Fruit fly (Drosophila melanogaster) whole organism, embryonic: ENCODE data around the gene pxb.

Experiments
- Antp ChIP-seq: fragments of 200-800 bp; sonication (Bioruptor generic); optimal IDR thresholded peaks from 3 replicates; lab custom pipeline; 2016; ENCODE audit warnings: missing biosample characterization, missing genetic modification characterization
- Atf-2 ChIP-seq: fragments of 200-800 bp; sonication (Bioruptor generic); optimal IDR thresholded peaks from 2 replicates; lab custom pipeline; 2016; ENCODE audit warnings: missing biosample characterization, missing genetic modification characterization
- BtbVII ChIP-seq: fragments of 200-800 bp; sonication (Bioruptor generic); optimal IDR thresholded peaks from 3 replicates; lab custom pipeline; 2017; ENCODE audit warnings: missing biosample characterization, mild to moderate bottlenecking, missing genetic modification characterization
- Bteb2 ChIP-seq: fragments of 200-800 bp; sonication (Bioruptor generic); optimal IDR thresholded peaks from 2 replicates; lab custom pipeline; 2016; ENCODE audit warnings: missing biosample characterization, missing genetic modification characterization
- C15 ChIP-seq: fragments of 200-800 bp; sonication (Bioruptor generic); IDR thresholded peaks from 3 replicates; pipeline ENCODE4 v1.3.6; 2022; ENCODE audit warnings: missing biosample characterization, missing genetic modification characterization
- CG10147 ChIP-seq: fragments of 200-800 bp; sonication (Bioruptor generic); optimal IDR thresholded peaks from 2 replicates; lab custom pipeline; 2019; ENCODE audit warnings: missing biosample characterization, mild to moderate bottlenecking, missing genetic modification characterization, moderate library complexity
- CG10267 ChIP-seq: fragments of 200-800 bp; sonication (Bioruptor generic); optimal IDR thresholded peaks from 2 replicates; lab custom pipeline; 2018; ENCODE audit warnings: missing biosample characterization, mild to moderate bottlenecking, missing genetic modification characterization, moderate library complexity
- CG10462 ChIP-seq: fragments of 200-800 bp; sonication (Bioruptor generic); optimal IDR thresholded peaks from 2 replicates; lab custom pipeline; 2016; ENCODE audit warnings: missing biosample characterization, missing genetic modification characterization
- CG12236 ChIP-seq: fragments of 200-800 bp; sonication (Bioruptor generic); optimal IDR thresholded peaks from 2 replicates; lab custom pipeline; 2016; ENCODE audit warnings: missing biosample characterization, missing genetic modification characterization
- CG12744 ChIP-seq: fragments of 200-800 bp; sonication (Bioruptor generic); optimal IDR thresholded peaks from 2 replicates; lab custom pipeline; 2016; ENCODE audit warnings: missing biosample characterization, missing genetic modification characterization
- CG13624 ChIP-seq: fragments of 200-800 bp; sonication (Bioruptor generic); optimal IDR thresholded peaks from 2 replicates; lab custom pipeline; 2016; ENCODE audit warnings: missing biosample characterization, missing genetic modification characterization
- CG14965 ChIP-seq: fragments of 200-800 bp; sonication (Bioruptor generic); optimal IDR thresholded peaks from 2 replicates; lab custom pipeline; 2016; ENCODE audit warnings: missing biosample characterization, missing genetic modification characterization, borderline replicate concordance
- CG17359 ChIP-seq: fragments of 200-800 bp; sonication (Bioruptor generic); optimal IDR thresholded peaks from 3 replicates; lab custom pipeline; 2018; ENCODE audit warnings: missing biosample characterization, mild to moderate bottlenecking, missing genetic modification characterization, moderate library complexity
- CG18599 ChIP-seq: fragments of 200-800 bp; sonication (Bioruptor generic); optimal IDR thresholded peaks from 3 replicates; lab custom pipeline; 2017; ENCODE audit warnings: missing biosample characterization, missing genetic modification characterization, mild to moderate bottlenecking, moderate library complexity, missing genetic modification reagents
- CG30020 ChIP-seq: fragments of 200-800 bp; optimal IDR thresholded peaks from 2 replicates; lab custom pipeline; 2019; ENCODE audit warnings: missing biosample characterization, mild to moderate bottlenecking, missing genetic modification characterization, moderate library complexity
- CG3726 ChIP-seq: fragments of 200-800 bp; sonication (Bioruptor generic); IDR thresholded peaks from 3 replicates; pipeline ENCODE4, ENCODE4 v1.3.6; 2022; ENCODE audit warnings: missing biosample characterization, missing genetic modification characterization
- CG4360 ChIP-seq: fragments of 200-800 bp; sonication (Bioruptor generic); IDR thresholded peaks from 2 replicates; pipeline ENCODE4 v1.3.6; 2022; ENCODE audit warnings: missing biosample characterization, missing genetic modification characterization
- CG4424 ChIP-seq: fragments of 200-800 bp; sonication (Bioruptor generic); optimal IDR thresholded peaks from 3 replicates; lab custom pipeline; 2016; ENCODE audit warnings: missing biosample characterization, missing genetic modification characterization
- CG6683 ChIP-seq: fragments of 200-800 bp; sonication (Bioruptor generic); optimal IDR thresholded peaks from 2 replicates; lab custom pipeline; 2017; ENCODE audit warnings: missing biosample characterization, mild to moderate bottlenecking, missing genetic modification characterization, missing genetic modification reagents
- CG7963 ChIP-seq: fragments of 200-800 bp; sonication (Bioruptor generic); IDR thresholded peaks from 3 replicates; pipeline ENCODE4 v1.3.6; 2022; ENCODE audit warnings: missing biosample characterization, missing genetic modification characterization; ENCODE audit not compliant: partially characterized antibody
- CG8924 ChIP-seq: fragments of 200-800 bp; optimal IDR thresholded peaks from 3 replicates; lab custom pipeline; 2019; ENCODE audit warnings: missing biosample characterization, mild to moderate bottlenecking, missing genetic modification characterization, moderate library complexity
- CG9932 ChIP-seq: fragments of 200-800 bp; sonication (Bioruptor generic); IDR thresholded peaks from 2 replicates; pipeline ENCODE4 v1.3.6; 2022; ENCODE audit warnings: missing biosample characterization, missing genetic modification characterization
- Dad ChIP-seq: fragments of 200-800 bp; sonication (Bioruptor generic); optimal IDR thresholded peaks from 3 replicates; lab custom pipeline; 2016; ENCODE audit warnings: missing biosample characterization, missing genetic modification characterization
- E2f1 ChIP-seq: fragments of 200-800 bp; sonication (Bioruptor generic); IDR thresholded peaks from 2 replicates; pipeline ENCODE4 v1.3.6; 2022; ENCODE audit warnings: missing biosample characterization, missing genetic modification characterization
- Hmr ChIP-seq: fragments of 200-800 bp; sonication (Bioruptor generic); optimal IDR thresholded peaks from 3 replicates; lab custom pipeline; 2017; ENCODE audit warnings: mild to moderate bottlenecking, missing biosample characterization, missing genetic modification reagents, missing genetic modification characterization
- Lim3 ChIP-seq: fragments of 200-800 bp; sonication (Bioruptor generic); IDR thresholded peaks from 2 replicates; pipeline ENCODE4 v1.3.6; 2022; ENCODE audit warnings: missing biosample characterization, missing genetic modification characterization
- Meics ChIP-seq: fragments of 200-800 bp; sonication (Bioruptor generic); optimal IDR thresholded peaks from 2 replicates; lab custom pipeline; 2017; ENCODE audit warnings: missing biosample characterization, mild to moderate bottlenecking, missing genetic modification characterization
- NFAT ChIP-seq: fragments of 200-800 bp; sonication (Bioruptor generic); IDR thresholded peaks from 2 replicates; pipeline ENCODE4 v1.3.6; 2022; ENCODE audit warnings: missing biosample characterization, missing genetic modification characterization
- Nf-YA ChIP-seq: fragments of 200-800 bp; sonication (Bioruptor generic); IDR thresholded peaks from 2 replicates; pipeline ENCODE4 v1.3.6; 2022; ENCODE audit warnings: missing biosample characterization, missing genetic modification characterization
- Oli ChIP-seq: fragments of 200-800 bp; sonication (Bioruptor generic); optimal IDR thresholded peaks from 2 replicates; lab custom pipeline; 2018; ENCODE audit warnings: missing biosample characterization, mild to moderate bottlenecking, missing genetic modification characterization, moderate library complexity
- Poxn ChIP-seq: fragments of 200-800 bp; sonication (Bioruptor generic); IDR thresholded peaks from 2 replicates; pipeline ENCODE4 v1.3.6; 2022; ENCODE audit warnings: missing biosample characterization, missing genetic modification characterization
- Spps ChIP-seq: fragments of 200-800 bp; sonication (Bioruptor generic); optimal IDR thresholded peaks from 2 replicates; lab custom pipeline; 2018; ENCODE audit warnings: missing biosample characterization, mild to moderate bottlenecking, missing genetic modification characterization
- ase ChIP-seq: fragments of 200-800 bp; sonication (Bioruptor generic); IDR thresholded peaks from 3 replicates; pipeline ENCODE4 v1.3.6; 2022; ENCODE audit warnings: missing biosample characterization, missing genetic modification characterization
- cato ChIP-seq: fragments of 200-800 bp; sonication (Bioruptor generic); optimal IDR thresholded peaks from 2 replicates; lab custom pipeline; 2016; ENCODE audit warnings: missing biosample characterization, missing genetic modification characterization, borderline replicate concordance
- corto ChIP-seq: fragments of 200-800 bp; sonication (Bioruptor generic); optimal IDR thresholded peaks from 2 replicates; lab custom pipeline; 2016; ENCODE audit warnings: missing biosample characterization, mild to moderate bottlenecking, missing genetic modification characterization, moderate library complexity
- eve ChIP-seq, 2 experiments: fragments of >200 bp; optimal IDR thresholded peaks; 2 replicates each; lab custom pipeline; 2017; ENCODE audit warnings: missing biosample characterization in 2 of 2, missing genetic modification characterization in 2 of 2
- ewg ChIP-seq: fragments of 200-800 bp; sonication (Bioruptor generic); optimal IDR thresholded peaks from 3 replicates; lab custom pipeline; 2017; ENCODE audit warnings: mild to moderate bottlenecking, missing biosample characterization, missing genetic modification reagents, missing genetic modification characterization
- fu2 ChIP-seq: fragments of 200-800 bp; sonication (Bioruptor generic); optimal IDR thresholded peaks from 2 replicates; lab custom pipeline; 2016; ENCODE audit warnings: missing biosample characterization, missing genetic modification characterization
- ham ChIP-seq: fragments of 200-800 bp; sonication (Bioruptor generic); IDR thresholded peaks from 2 replicates; pipeline ENCODE4 v1.3.6; 2022; ENCODE audit warnings: missing biosample characterization, missing genetic modification characterization
- hkb ChIP-seq, 2 experiments: fragments of 200-800 bp in 1 of 2; fragments of >200 bp in 1 of 2; sonication (Bioruptor generic) in 1 of 2; IDR thresholded peaks in 1 of 2; optimal IDR thresholded peaks in 1 of 2; 2 replicates each; pipeline versions ENCODE4 v1.3.6 to Lab custom; 2017 to 2022; ENCODE audit warnings: missing biosample characterization in 1 of 2, missing genetic modification characterization in 1 of 2
- insv ChIP-seq, 2 experiments: fragments of 200-800 bp; sonication (Bioruptor generic); optimal IDR thresholded peaks; 3 replicates each; lab custom pipeline; 2016 to 2018; ENCODE audit warnings: missing biosample characterization in 2 of 2, missing genetic modification characterization in 2 of 2
- nau ChIP-seq: fragments of 200-800 bp; sonication (Bioruptor generic); optimal IDR thresholded peaks from 3 replicates; lab custom pipeline; 2017; ENCODE audit warnings: missing biosample characterization, mild to moderate bottlenecking, missing genetic modification characterization, missing genetic modification reagents
- org-1 ChIP-seq: fragments of 200-800 bp; sonication (Bioruptor generic); optimal IDR thresholded peaks from 2 replicates; lab custom pipeline; 2017; ENCODE audit warnings: missing biosample characterization, missing genetic modification characterization
- otp ChIP-seq: fragments of 200-800 bp; sonication (Bioruptor generic); IDR thresholded peaks from 3 replicates; pipeline ENCODE4, ENCODE4 v1.3.6; 2022; ENCODE audit warnings: missing biosample characterization, missing genetic modification characterization
- pfk ChIP-seq: fragments of 200-800 bp; sonication (Bioruptor generic); optimal IDR thresholded peaks from 2 replicates; lab custom pipeline; 2018; ENCODE audit warnings: missing biosample characterization, mild to moderate bottlenecking, missing genetic modification characterization, moderate library complexity
- pita ChIP-seq: fragments of 200-800 bp; sonication (Bioruptor generic); optimal IDR thresholded peaks from 2 replicates; lab custom pipeline; 2017; ENCODE audit warnings: missing biosample characterization, mild to moderate bottlenecking, missing genetic modification characterization
- repo ChIP-seq: fragments of 200-800 bp; sonication (Bioruptor generic); optimal IDR thresholded peaks from 2 replicates; lab custom pipeline; 2016; ENCODE audit warnings: missing biosample characterization, missing genetic modification characterization
- run ChIP-seq: fragments of 200-800 bp; sonication (Bioruptor generic); optimal IDR thresholded peaks from 3 replicates; lab custom pipeline; 2018; ENCODE audit warnings: missing biosample characterization, mild to moderate bottlenecking, missing genetic modification characterization
- sima ChIP-seq: fragments of 200-800 bp; sonication (Bioruptor generic); optimal IDR thresholded peaks from 2 replicates; lab custom pipeline; 2016; ENCODE audit warnings: missing biosample characterization, missing genetic modification characterization

pxb gene

dm6 chr3R:15676186-15677073 lies 10.4 kb downstream of the pxb start (continued):
- TF ChIP-seq CG8924 (tag; lab: Kevin White, UChicago), result peak; percentile 26
- TF ChIP-seq Hmr (GFP tag; lab: Kevin White, UChicago), result peak; percentile 27
- peak; percentile 31 for TF ChIP-seq Atf-2 (GFP tag; lab: Kevin White, UChicago)
- TF ChIP-seq hkb (optimal IDR thresholded peaks at IDR 0.05; lab: Kevin White, UChicago), result no peak
- peak; percentile 40; the same call in 1 of the 2 replicates for TF ChIP-seq hkb (GFP tag; IDR thresholded peaks at IDR 0.05; lab: Robert Waterston, UW)
- no peak for TF ChIP-seq Poxn
- peak; percentile 25 for TF ChIP-seq CG10267 (tag; lab: Kevin White, UChicago)
- TF ChIP-seq Dad (GFP tag; lab: Kevin White, UChicago), result no peak
- TF ChIP-seq otp (GFP tag; lab: Robert Waterston, UW), result peak; percentile 62; the same call in 1 of the 3 replicates
- TF ChIP-seq CG10147, result no peak
- peak; percentile 45 for TF ChIP-seq CG12236 (GFP tag; lab: Kevin White, UChicago)
- TF ChIP-seq Meics (GFP tag; lab: Kevin White, UChicago), result peak; percentile 5
- TF ChIP-seq sima (GFP tag; lab: Kevin White, UChicago), result no peak
- TF ChIP-seq pita (GFP tag; lab: Kevin White, UChicago), result no peak
- TF ChIP-seq CG4360 (GFP tag; lab: Robert Waterston, UW), result no peak; the same call in 1 of the 2 replicates
- TF ChIP-seq CG3726 (GFP tag; lab: Robert Waterston, UW), result no peak
- no peak for TF ChIP-seq Nf-YA (GFP tag; lab: Robert Waterston, UW)
- TF ChIP-seq CG12744 (GFP tag; lab: Kevin White, UChicago), result no peak
- no peak for TF ChIP-seq ase (GFP tag; lab: Robert Waterston, UW)
- peak; percentile 42 for TF ChIP-seq CG18599
- no peak for TF ChIP-seq CG14965 (GFP tag; lab: Kevin White, UChicago)
- no peak for TF ChIP-seq nau (GFP tag; lab: Kevin White, UChicago)
- TF ChIP-seq Spps (tag; lab: Kevin White, UChicago), result no peak
- TF ChIP-seq CG7963 (GFP tag; lab: Robert Waterston, UW), result no peak
- peak; percentile 39 for TF ChIP-seq cato (GFP tag; lab: Kevin White, UChicago)
- no peak for TF ChIP-seq E2f1 (GFP tag; lab: Robert Waterston, UW)
- peak; percentile 38 for TF ChIP-seq CG10462 (GFP tag; lab: Kevin White, UChicago)
- no peak for TF ChIP-seq repo (GFP tag; lab: Kevin White, UChicago)
- peak; percentile 48 for TF ChIP-seq Oli (tag; lab: Kevin White, UChicago)
- TF ChIP-seq BtbVII (GFP tag; lab: Kevin White, UChicago), result no peak
- no peak for TF ChIP-seq insv (GFP tag; optimal IDR thresholded peaks at IDR 0.05; lab: Kevin White, UChicago)
- TF ChIP-seq pfk, result no peak
- no peak for TF ChIP-seq CG13624 (GFP tag; lab: Kevin White, UChicago)
- TF ChIP-seq org-1 (GFP tag; lab: Kevin White, UChicago), result peak; percentile 46
- peak; percentile 55 for TF ChIP-seq ewg (GFP tag; lab: Kevin White, UChicago)
- TF ChIP-seq Bteb2 (GFP tag; lab: Kevin White, UChicago), result peak; percentile 41
- TF ChIP-seq CG4424, result peak; percentile 42
- peak; percentile 3 for TF ChIP-seq Antp (GFP tag; lab: Kevin White, UChicago)
- TF ChIP-seq corto (GFP tag; lab: Kevin White, UChicago), result no peak
- peak; percentile 62 for TF ChIP-seq CG17359
- TF ChIP-seq CG6683 (GFP tag; lab: Kevin White, UChicago), result no peak
- no peak for TF ChIP-seq Lim3 (GFP tag; lab: Robert Waterston, UW)
- no peak for TF ChIP-seq ham
- TF ChIP-seq fu2 (GFP tag; lab: Kevin White, UChicago), result no peak
- TF ChIP-seq CG30020, result no peak
- peak in 1 of 2 experiments; percentile 84 for TF ChIP-seq eve (GFP tag; optimal IDR thresholded peaks at IDR 0.05; lab: Kevin White, UChicago)
- no peak for TF ChIP-seq run
- TF ChIP-seq C15, result no peak
- TF ChIP-seq CG9932 (GFP tag; lab: Robert Waterston, UW), result no peak
- no peak for TF ChIP-seq NFAT (GFP tag; lab: Robert Waterston, UW)
